Worm (Caenorhabditis elegans) whole organism, young adult: Measurements from ENCODE around the gene flwr-1.

Experiments
- B0019.2 ChIP-seq: fragments of 200-800 bp; sonication (Bioruptor generic); conservative IDR thresholded peaks from 2 replicates; pipeline ENCODE4 v1.3.6; 2022; ENCODE audit warnings: missing genetic modification reagents, missing genetic modification characterization, missing compliant biosample characterization
- F39B2.1 ChIP-seq: fragments of 200-800 bp; sonication (Bioruptor generic); IDR thresholded peaks from 2 replicates; pipeline ENCODE4 v1.3.6; 2022; ENCODE audit warnings: missing genetic modification reagents, missing genetic modification characterization, missing compliant biosample characterization
- ama-1 ChIP-seq, 3 experiments: fragments of 150-350 bp in 1 of 3; sonication (generic microtip) in 2 of 3; optimal IDR thresholded peaks; 2 replicates each; lab custom pipeline; 2014 to 2018; ENCODE audit warnings: missing biosample characterization in 2 of 3, missing genetic modification characterization in 2 of 3, missing genetic modification reagents in 2 of 3
- ceh-100 ChIP-seq: fragments of 200-800 bp; sonication (Bioruptor generic); IDR thresholded peaks from 2 replicates; pipeline ENCODE4 v1.3.6; 2022; ENCODE audit warnings: missing genetic modification reagents, missing genetic modification characterization, missing compliant biosample characterization
- hlh-26 ChIP-seq: fragments of 200-800 bp; sonication (Bioruptor generic); conservative IDR thresholded peaks from 2 replicates; pipeline ENCODE4 v1.3.6; 2022; ENCODE audit warnings: missing genetic modification reagents, missing genetic modification characterization, missing compliant biosample characterization
- hrde-1 ChIP-seq: sonication (generic microtip); optimal IDR thresholded peaks from 2 replicates; lab custom pipeline; 2016; ENCODE audit warnings: missing genetic modification characterization, mild to moderate bottlenecking, missing compliant biosample characterization, moderate library complexity, missing genotype, missing genetic modification reagents, borderline replicate concordance
- lin-40 ChIP-seq: sonication (generic microtip); optimal IDR thresholded peaks from 2 replicates; lab custom pipeline; 2016; ENCODE audit warnings: missing genetic modification characterization, mild to moderate bottlenecking, missing compliant biosample characterization, missing genotype, missing genetic modification reagents
- mcd-1 ChIP-seq: fragments of 200-800 bp; sonication (Bioruptor generic); IDR thresholded peaks from 2 replicates; pipeline ENCODE4 v1.3.6; 2022; ENCODE audit warnings: missing genetic modification reagents, missing genetic modification characterization, missing compliant biosample characterization
- snpc-4 ChIP-seq, 5 experiments: fragments of 150-350 bp in 1 of 5; sonication (generic microtip) in 4 of 5; optimal IDR thresholded peaks; 2 replicates each; lab custom pipeline; 2014 to 2018; ENCODE audit warnings: missing genetic modification characterization in 5 of 5, missing biosample characterization in 3 of 5, antibody characterized with exemption in 2 of 5, mild to moderate bottlenecking in 2 of 5, missing compliant biosample characterization in 2 of 5, missing genotype in 2 of 5, moderate library complexity in 2 of 5, missing genetic modification reagents in 1 of 5
- unc-62 ChIP-seq: fragments of 150-350 bp; optimal IDR thresholded peaks from 2 replicates; lab custom pipeline; 2014; ENCODE audit warnings: missing biosample characterization, missing genetic modification reagents, missing genetic modification characterization

DNA sequence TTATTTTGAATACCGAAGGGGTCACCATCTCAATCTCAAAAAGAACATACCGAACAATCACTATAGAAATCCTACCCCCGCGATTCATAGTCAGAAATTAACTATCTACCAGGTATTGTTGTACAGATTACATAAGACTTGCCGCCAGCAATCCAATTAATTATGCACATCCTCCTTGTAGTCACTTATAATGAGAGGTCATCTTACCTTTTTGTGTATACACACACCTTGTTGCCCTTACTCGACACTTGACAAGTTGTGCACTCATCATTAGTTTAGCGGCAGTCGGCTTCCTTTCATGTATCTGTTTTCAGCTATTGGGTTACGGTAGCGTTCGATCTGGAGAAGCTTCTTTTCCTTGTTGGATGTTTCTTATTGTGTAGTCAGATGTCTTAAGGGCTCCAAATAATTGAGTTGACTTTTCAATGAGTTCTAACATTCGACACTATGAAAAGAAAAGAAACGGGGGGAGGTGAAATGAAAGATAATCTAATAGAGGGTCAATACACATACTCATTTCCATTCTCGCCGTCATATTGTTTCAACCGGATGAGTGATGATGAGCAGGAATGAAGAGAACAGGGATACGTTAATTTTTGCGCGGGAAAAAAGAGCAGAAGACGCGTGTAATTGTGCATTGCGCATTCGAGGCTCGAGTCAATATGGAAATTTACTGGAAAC is 10.5 kb downstream of the flwr-1 start:
- TF ChIP-seq hlh-26 (GFP tag; lab: Robert Waterston, UW) (no peak), ama-1 (optimal IDR thresholded peaks at IDR 0.05; lab: Kevin White, UChicago) (no peak), ama-1 (GFP tag; optimal IDR thresholded peaks at IDR 0.05; lab: Kevin White, UChicago) (no peak), lin-40 (tag; lab: Kevin White, UChicago) (no peak), snpc-4 (GFP tag; optimal IDR thresholded peaks at IDR 0.05; lab: Kevin White, UChicago) (no peak), snpc-4 (tag; optimal IDR thresholded peaks at IDR 0.05; lab: Kevin White, UChicago) (no peak), B0019.2 (GFP tag; lab: Robert Waterston, UW) (no peak), ceh-100 (GFP tag; lab: Robert Waterston, UW) (no peak), F39B2.1 (no peak), mcd-1 (GFP tag; lab: Robert Waterston, UW) (no peak), unc-62 (GFP tag; lab: Kevin White, UChicago) (no peak), hrde-1 (tag; lab: Kevin White, UChicago) (no peak)
